Fruit fly (Drosophila melanogaster) Kc167 (cell line): Measurements from ENCODE around the gene CG33687.

ENCODE experiments used
- Myc ChIP-seq: fragments of >200 bp; optimal IDR thresholded peaks from 2 replicates; lab custom pipeline; 2017; ENCODE audit warnings: missing external identifiers
- Sin3A ChIP-seq: fragments of >200 bp; optimal IDR thresholded peaks from 2 replicates; lab custom pipeline; 2018; ENCODE audit warnings: missing external identifiers
- h ChIP-seq: fragments of >200 bp; optimal IDR thresholded peaks from 3 replicates; lab custom pipeline; 2018; ENCODE audit warnings: missing external identifiers
- insv ChIP-seq: fragments of >200 bp; optimal IDR thresholded peaks from 3 replicates; lab custom pipeline; 2018; ENCODE audit warnings: missing external identifiers
- psq ChIP-seq: fragments of >200 bp; optimal IDR thresholded peaks from 2 replicates; lab custom pipeline; 2017; ENCODE audit warnings: missing external identifiers
- ttk ChIP-seq: sonication (Bioruptor generic); optimal IDR thresholded peaks from 2 replicates; lab custom pipeline; 2017; ENCODE audit warnings: missing external identifiers

CG33687 gene

DNA sequence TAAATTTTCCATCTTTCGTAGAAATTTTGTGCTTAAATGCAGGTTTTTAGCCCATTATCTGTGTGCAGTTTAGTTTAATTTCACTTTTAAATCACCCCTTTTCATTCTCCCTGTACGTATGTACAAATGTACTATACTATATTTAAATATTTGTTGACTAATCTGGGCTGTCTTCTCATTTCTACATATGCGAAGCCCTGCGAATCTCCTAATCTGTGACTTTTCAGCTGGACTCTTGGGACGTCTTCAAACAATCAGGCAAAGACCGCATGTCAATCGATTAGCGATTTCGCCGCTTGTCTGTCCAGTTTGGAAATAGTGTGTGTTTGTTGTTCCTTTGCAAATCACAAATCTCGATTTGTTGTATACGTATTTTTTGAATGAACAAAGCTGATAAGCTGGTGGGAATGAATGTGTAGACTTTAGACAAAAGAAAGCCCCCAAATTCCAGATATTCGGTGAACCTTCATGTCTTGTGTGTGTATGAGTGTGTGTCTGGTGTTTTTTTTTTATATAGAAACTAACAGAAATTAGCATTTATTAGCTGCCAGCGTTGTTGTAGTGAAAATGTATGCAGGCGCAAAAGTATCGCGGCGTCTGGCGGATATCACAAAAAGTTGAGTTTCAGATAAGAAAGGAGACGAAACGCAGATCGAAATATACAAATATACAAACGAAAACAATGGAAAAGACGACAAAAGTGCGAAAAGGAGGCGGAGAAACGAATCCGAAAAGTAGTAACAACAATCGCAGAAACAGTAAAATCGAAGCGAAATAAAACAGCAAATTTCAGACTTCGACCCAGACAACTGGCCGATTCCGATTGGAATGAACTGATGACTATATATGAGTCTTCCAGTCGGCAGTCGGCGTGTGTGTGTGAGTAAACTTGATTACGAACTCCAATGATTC is 38.3 kb upstream of the CG33687 start:
- TF ChIP-seq Myc (no peak), insv (no peak), Sin3A (no peak), ttk (lab: Kevin White, UChicago) (no peak), psq (lab: Kevin White, UChicago) (no peak), h (no peak)

DNA sequence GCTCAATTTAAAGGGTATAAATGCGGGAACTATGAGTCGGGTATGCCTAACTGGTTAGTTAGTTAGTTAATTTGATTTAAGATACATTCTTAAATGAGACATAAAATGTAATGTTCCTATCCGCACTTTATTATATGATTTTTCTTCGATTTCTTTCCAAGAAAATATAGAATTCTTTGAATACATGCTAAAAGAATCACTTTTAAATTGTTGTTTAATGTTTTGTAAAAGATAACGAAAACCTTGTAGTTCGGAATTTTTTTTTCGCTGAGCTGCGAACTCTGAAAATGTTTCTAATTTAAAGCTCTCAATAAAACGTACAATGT is 37.6 kb upstream of the CG33687 start:
- no peak for TF ChIP-seq psq (lab: Kevin White, UChicago)
- TF ChIP-seq ttk (lab: Kevin White, UChicago) = no peak
- TF ChIP-seq insv = no peak
- TF ChIP-seq h = no peak
- TF ChIP-seq Myc = no peak
- TF ChIP-seq Sin3A = no peak

DNA sequence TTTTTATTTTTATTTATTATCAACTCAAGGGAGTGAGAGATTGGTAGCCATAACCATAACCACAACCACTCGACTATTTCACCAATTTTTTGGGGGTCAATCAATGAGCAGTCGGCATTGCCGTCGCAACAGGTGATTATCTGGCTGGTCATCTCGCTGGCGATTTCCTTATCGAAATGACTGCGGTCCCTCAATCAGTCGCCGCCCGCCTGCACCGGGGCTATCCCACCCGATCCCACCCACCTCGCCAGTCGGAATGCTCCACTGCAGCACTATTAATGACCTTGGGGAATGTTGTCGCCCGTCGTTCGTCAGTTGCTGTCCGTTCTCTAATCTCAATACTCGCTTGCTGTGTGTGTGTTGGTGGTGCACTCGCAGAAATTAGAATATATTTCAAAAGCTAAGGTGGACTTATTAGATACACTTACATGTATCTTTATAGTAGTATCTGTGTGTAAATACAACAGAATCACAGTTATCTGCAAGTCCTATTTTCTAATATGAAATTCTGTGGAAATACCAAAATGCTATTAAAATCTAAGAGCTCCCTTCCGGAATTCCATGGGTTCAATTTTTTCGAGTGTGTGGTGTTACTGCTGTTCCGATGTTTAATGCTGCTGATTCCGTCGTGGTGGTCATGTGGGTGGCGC is 37.1 kb upstream of the CG33687 start:
- TF ChIP-seq Sin3A (no peak), h (no peak), psq (lab: Kevin White, UChicago) (no peak), Myc (no peak), ttk (lab: Kevin White, UChicago) (no peak), insv (no peak)

DNA sequence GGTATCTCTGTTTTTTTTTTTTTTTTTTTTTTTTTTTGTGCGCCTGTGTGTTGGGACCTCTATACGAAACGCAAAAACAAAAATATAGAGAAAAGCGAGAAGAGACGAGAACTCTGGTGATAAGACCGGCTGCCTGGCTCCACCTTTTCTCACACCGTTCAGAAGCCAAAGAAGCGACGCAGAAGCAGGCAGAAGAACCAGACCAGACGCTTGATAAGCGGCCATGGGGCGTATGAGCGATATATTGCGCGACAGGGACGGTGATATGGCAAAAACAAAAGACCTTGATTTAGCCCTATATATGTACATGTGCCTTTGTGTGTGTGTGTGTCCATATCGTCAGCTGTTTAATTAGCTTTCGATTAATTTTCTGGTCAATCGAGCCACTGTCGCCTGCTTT is 36.5 kb upstream of the CG33687 start:
- TF ChIP-seq psq (lab: Kevin White, UChicago) (no peak), insv (no peak), Myc (no peak), h (no peak)

DNA sequence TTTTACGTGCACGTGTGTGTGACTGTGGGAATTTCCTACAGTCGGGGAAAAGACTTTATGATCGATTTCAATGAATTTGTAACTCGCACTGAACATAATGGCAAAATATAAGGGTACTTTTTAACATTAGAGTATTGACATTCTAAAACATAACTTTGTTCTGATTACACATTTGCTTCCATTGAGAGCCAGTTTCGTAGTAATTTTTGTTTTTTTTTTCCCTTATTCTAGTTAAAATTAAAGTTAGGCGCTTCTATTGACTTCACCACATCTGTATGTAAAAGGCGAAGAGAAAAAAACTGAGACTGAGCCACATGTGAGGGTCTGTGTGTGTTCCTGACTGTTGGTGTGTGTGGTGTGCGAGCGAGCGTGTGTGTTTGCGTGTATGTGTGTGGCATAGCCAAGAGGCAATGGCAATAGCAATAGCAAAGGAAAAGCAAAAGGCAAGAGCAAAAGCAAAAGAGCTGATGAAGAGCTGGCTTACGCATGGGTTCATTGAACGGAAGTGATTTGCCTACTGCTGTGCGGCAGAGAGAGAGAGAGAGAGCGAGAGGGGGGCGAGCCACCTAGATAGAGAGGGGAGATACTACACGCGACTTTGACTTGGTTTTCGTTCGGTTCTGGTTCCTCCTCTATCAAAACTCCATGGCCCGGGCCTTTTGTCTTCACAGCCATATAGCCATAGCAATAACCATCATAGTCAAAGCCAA is 35.7 kb upstream of the CG33687 start:
- TF ChIP-seq Sin3A (no peak), insv (no peak), h (no peak), psq (lab: Kevin White, UChicago) (no peak), ttk (lab: Kevin White, UChicago) (no peak), Myc (no peak)

DNA sequence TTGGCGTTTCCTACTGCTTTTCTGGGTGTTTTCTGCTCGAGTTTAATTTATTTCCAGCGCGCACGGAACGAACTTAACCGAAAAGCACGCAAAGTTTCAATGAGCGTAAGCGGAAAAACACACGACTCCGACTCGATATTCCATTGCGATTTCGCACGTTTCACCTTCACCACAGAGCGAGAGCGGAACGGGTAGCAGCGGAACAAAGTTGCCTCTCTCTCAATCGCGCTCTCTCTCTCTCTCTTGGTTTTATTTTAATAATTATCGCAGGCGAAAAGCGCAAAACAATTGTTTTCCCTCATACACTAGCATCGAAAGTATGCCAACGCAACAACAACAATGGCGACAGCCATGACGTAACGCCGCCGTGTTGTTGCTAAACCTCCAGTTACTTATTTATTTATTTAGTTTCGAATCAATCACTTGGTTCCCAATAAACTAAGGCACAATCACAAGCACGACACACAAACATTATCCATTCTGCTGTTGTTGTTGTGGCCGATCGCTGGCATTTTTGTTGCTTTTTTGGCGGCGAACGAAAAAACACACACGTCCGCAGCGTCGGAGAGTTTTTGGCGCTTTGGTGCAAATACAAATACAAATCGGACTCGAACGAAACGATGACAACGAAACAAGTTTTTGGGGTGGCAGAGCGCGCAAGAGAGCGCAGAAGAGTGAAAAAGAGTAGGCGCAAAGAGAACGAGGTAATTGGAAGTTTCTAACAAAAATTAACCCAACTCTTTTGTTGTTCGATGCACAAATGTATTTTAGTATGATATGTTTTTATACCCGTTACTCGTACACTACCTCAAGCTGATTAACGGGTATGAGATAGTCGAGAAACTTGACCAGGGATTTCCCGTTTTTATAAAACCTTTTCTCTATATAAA is 33.3 kb upstream of the CG33687 start, which contains the start of gene CG5151:
TSS of gene CG5151 (minus strand) at position 552 of the 890 bp plus-strand sequence.
- no peak for TF ChIP-seq ttk (lab: Kevin White, UChicago)
- no peak for TF ChIP-seq psq (lab: Kevin White, UChicago)
- no peak for TF ChIP-seq Myc
- TF ChIP-seq h = no peak
- no peak for TF ChIP-seq insv
- TF ChIP-seq Sin3A = no peak

DNA sequence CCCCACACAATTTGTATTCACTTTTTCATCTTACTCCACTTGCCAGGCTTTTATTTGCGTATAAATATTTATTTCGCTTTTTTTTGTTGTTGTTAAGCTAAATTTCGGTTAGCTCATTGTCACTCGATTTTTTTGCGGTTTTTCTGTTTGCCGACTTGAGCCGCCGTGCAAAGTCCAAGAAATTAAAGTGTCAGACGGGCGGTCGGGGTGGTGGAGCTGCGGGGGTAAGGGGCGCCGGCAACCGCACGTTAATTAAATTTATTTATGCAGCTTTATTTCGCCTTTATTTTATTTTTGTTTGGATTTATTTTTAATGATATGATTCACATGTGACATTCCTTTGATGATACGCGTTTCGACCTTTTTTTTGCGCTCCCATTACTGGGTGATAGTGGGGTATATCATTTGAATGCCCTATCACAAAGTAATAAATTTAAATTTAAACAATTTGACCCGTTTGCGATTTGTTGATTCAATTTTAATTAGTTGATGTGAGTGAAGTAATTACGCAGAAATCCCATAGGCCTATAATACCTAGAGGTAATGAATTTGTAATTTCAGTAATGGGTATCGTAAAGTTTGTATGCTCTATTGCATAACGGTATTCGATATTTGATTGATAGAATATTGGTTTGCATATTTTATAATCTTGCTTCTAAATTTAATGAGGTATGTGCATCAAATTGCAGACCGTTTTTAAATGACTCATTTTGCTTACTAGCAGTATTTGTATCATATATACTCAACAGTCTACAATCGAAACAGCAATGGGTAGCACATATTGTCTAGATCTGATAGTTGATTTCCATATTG is 32.1 kb upstream of the CG33687 start:
- TF ChIP-seq h (no peak), insv (no peak), psq (lab: Kevin White, UChicago) (no peak), Myc (no peak), ttk (lab: Kevin White, UChicago) (no peak), Sin3A (no peak)

DNA sequence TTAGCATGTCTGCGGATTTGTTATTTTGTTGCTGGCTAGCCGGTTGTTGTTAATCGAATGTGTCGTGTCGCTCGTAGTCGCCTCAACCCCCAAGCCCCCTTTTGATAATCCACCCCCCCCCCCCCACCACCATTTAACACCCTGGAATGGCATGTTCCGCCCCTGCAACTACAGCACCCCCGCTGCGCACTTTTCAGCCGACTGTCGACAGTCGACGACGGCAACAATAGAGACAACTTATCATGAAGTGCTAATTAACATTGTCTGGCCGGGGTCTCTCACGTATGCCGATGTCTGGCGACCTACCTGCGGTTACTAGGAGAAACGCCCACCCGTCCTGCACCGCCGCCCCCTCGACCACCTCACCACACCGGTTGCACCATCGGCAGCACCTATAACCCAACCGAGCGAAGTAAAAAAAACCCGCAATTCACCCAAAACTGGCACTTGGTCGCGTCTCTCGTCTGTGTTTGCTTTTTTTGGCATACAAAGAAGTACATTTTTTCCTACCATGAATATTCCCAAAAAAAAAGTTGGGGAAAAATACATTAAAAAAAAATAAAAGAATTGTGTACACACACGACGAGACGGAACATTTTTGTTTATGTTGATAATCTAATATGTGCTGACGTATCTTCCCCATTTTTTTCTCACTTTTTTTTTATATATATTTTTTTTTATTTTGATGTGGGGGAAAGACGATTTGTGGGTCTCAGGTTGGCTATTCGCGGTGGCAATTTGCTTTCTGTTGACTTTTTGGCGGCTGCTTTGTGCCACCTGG is 31.3 kb upstream of the CG33687 start:
- TF ChIP-seq insv (no peak), ttk (lab: Kevin White, UChicago) (no peak), psq (lab: Kevin White, UChicago) (no peak), h (no peak), Sin3A (no peak), Myc (no peak)

DNA sequence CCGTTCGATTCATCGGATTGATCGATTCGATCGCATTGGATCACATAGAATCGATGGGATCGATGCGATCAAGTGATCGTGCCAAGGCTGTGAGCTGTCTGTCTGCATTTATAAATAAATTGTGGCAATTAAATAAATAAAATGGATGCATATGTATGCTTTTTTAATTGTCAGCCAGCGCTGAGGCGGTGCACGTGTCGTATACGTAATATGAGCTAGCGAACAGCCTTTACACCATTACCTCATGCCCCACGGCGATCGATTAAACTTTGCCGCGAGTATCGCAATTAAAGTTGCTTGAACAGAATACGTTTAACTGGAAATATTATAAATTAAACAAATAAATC is 30.7 kb upstream of the CG33687 start:
- TF ChIP-seq Myc (no peak), Sin3A (no peak), insv (no peak), h (no peak), psq (lab: Kevin White, UChicago) (no peak), ttk (lab: Kevin White, UChicago) (no peak)

DNA sequence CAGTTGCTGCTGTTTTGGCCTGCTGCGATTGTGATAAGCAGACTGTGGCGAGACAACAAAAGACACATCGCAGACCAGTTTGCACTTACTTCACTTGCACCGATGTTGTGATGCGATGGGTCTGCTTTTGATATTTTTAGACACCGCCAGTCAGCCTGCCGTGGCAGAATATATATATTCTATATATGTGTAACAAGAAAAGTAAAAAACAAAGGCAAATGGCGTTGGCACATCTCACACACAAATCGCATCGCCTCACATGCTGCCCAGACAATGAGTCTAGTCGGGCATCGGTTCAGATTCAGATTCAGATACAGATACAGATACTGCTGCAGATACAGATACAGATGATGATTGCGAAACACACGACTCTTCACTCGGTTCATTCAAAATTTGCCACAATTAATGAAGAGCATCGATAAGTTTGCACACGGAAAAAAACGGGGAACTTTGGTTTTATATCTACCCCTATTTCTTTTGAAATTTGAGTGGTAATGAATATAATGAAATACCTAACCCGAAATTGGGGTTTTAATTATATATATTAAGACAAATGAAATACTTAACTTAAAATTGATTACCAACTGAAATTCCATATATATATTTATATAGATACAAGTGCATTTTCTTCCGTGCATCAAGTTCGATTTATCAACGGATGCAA is 29.8 kb upstream of the CG33687 start:
- TF ChIP-seq Sin3A = no peak
- TF ChIP-seq ttk (lab: Kevin White, UChicago) = no peak
- no peak for TF ChIP-seq Myc
